Worm (Caenorhabditis elegans) whole organism, early embryonic: Measurements from ENCODE around the gene W08E12.4.
"Not testable (repeated sequence)": the region's sequence is repeated elsewhere in the genome, so short reads cannot be mapped to it uniquely, and the experiment has no call there.

Source experiments
- B0310.2 ChIP-seq: sonication (generic microtip); optimal IDR thresholded peaks from 2 replicates; lab custom pipeline; 2016; ENCODE audit warnings: mild to moderate bottlenecking, missing genetic modification characterization, missing compliant biosample characterization
- F13C5.2 ChIP-seq: sonication (generic microtip); optimal IDR thresholded peaks from 2 replicates; lab custom pipeline; 2017; ENCODE audit warnings: mild to moderate bottlenecking, missing genetic modification characterization, inconsistent platforms, missing compliant biosample characterization
- aly-1 ChIP-seq: sonication (generic microtip); optimal IDR thresholded peaks from 2 replicates; lab custom pipeline; 2016; ENCODE audit warnings: missing genetic modification characterization, missing compliant biosample characterization
- ama-1 ChIP-seq: fragments of 150-350 bp; optimal IDR thresholded peaks from 2 replicates; lab custom pipeline; 2014
- ceh-13 ChIP-seq: fragments of 200-800 bp; sonication (Bioruptor generic); optimal IDR thresholded peaks from 2 replicates; lab custom pipeline; 2018; ENCODE audit warnings: mild to moderate bottlenecking, missing genetic modification characterization, missing compliant biosample characterization
- ceh-36 ChIP-seq: sonication (generic microtip); optimal IDR thresholded peaks from 2 replicates; lab custom pipeline; 2016; ENCODE audit warnings: missing genetic modification characterization, inconsistent platforms, missing compliant biosample characterization
- ets-7 ChIP-seq: sonication (generic microtip); optimal IDR thresholded peaks from 2 replicates; lab custom pipeline; 2016; ENCODE audit warnings: missing genotype, missing genetic modification characterization, missing compliant biosample characterization
- flt-1 ChIP-seq: fragments of 200-800 bp; sonication (Bioruptor generic); IDR thresholded peaks from 2 replicates; pipeline ENCODE4 v1.3.6; 2022; ENCODE audit warnings: missing genetic modification characterization, missing compliant biosample characterization
- hmbx-1 ChIP-seq: sonication (generic microtip); optimal IDR thresholded peaks from 2 replicates; lab custom pipeline; 2016; ENCODE audit warnings: mild to moderate bottlenecking, missing genetic modification characterization, missing compliant biosample characterization
- hmg-4 ChIP-seq: fragments of 200-800 bp; sonication (Bioruptor generic); optimal IDR thresholded peaks from 2 replicates; lab custom pipeline; 2018; ENCODE audit warnings: mild to moderate bottlenecking, missing genetic modification characterization, missing compliant biosample characterization
- hnd-1 ChIP-seq: sonication (generic microtip); optimal IDR thresholded peaks from 2 replicates; lab custom pipeline; 2016; ENCODE audit warnings: missing genetic modification characterization, missing compliant biosample characterization
- pes-1 ChIP-seq: fragments of 200-800 bp; sonication (Bioruptor generic); IDR thresholded peaks from 2 replicates; pipeline ENCODE4 v1.3.6; 2022; ENCODE audit warnings: missing genetic modification reagents, missing genetic modification characterization, missing compliant biosample characterization
- scrt-1 ChIP-seq: fragments of 200-800 bp; sonication (Bioruptor generic); IDR thresholded peaks from 2 replicates; pipeline ENCODE4 v1.3.6; 2022; ENCODE audit warnings: missing genetic modification characterization, missing compliant biosample characterization
- sea-1 ChIP-seq: fragments of 200-800 bp; sonication (Bioruptor generic); conservative IDR thresholded peaks from 2 replicates; pipeline ENCODE4 v1.3.6; 2022; ENCODE audit warnings: missing genetic modification characterization, missing compliant biosample characterization
- tbx-11 ChIP-seq: fragments of 200-800 bp; sonication (Bioruptor generic); IDR thresholded peaks from 2 replicates; pipeline ENCODE4 v1.3.6; 2022; ENCODE audit warnings: missing genetic modification characterization, missing compliant biosample characterization
- tbx-37 ChIP-seq: fragments of 200-800 bp; sonication (Bioruptor generic); conservative IDR thresholded peaks from 2 replicates; pipeline ENCODE4 v1.3.6; 2022; ENCODE audit warnings: missing genetic modification reagents, missing genetic modification characterization, missing compliant biosample characterization
- tra-4 ChIP-seq: sonication (generic microtip); optimal IDR thresholded peaks from 2 replicates; lab custom pipeline; 2017; ENCODE audit warnings: missing genetic modification characterization, missing compliant biosample characterization

The W08E12.4 gene

ce11 chrIV:3296578-3297549 lies 5.3 kb upstream of the W08E12.4 start:
- no peak for TF ChIP-seq hmg-4 (GFP tag; lab: Kevin White, UChicago)

- TF ChIP-seq ets-7 (tag; lab: Kevin White, UChicago) (no peak), flt-1 (GFP tag; lab: Robert Waterston, UW) (no peak), pes-1 (no peak), aly-1 (no peak), ceh-36 (tag; lab: Kevin White, UChicago) (no peak)
Measured at ce11 chrIV:3298300-3298699, 3.9 kb upstream of the W08E12.4 start, which contains the start of gene W08E12.6. Gene W08E12.6 (plus strand): TSS chrIV:3298600.

- TF ChIP-seq ceh-36 (tag; lab: Kevin White, UChicago) = no peak
- 0 out of 2 replicates have a peak, but pooled peaks have one; percentile 29 for TF ChIP-seq sea-1
Measured at ce11 chrIV:3299229-3299628, 2.9 kb upstream of the W08E12.4 start.

ce11 chrIV:3300492-3300891 lies 1.7 kb upstream of the W08E12.4 start, which contains the start of gene W08E12.5:
Gene W08E12.5 (plus strand): TSS chrIV:3300792.
- TF ChIP-seq ceh-13 (no peak), ama-1 (lab: Kevin White, UChicago) (no peak), hnd-1 (no peak), ets-7 (tag; lab: Kevin White, UChicago) (no peak), pes-1 (no peak), tbx-37 (GFP tag; lab: Robert Waterston, UW) (no peak), B0310.2 (tag; lab: Kevin White, UChicago) (no peak), aly-1 (no peak), hmg-4 (GFP tag; lab: Kevin White, UChicago) (no peak), ceh-36 (tag; lab: Kevin White, UChicago) (no peak), flt-1 (GFP tag; lab: Robert Waterston, UW) (no peak), tra-4 (no peak), tbx-11 (GFP tag; lab: Robert Waterston, UW) (no peak), hmbx-1 (tag; lab: Kevin White, UChicago) (no peak), F13C5.2 (tag; lab: Kevin White, UChicago) (no peak), sea-1 (no peak), scrt-1 (GFP tag; lab: Robert Waterston, UW) (no peak)

- TF ChIP-seq sea-1; ceh-13; ceh-36 (tag; lab: Kevin White, UChicago): not testable (repeated sequence)
Measured at ce11 chrIV:3303690-3304089, 1.5 kb downstream of the W08E12.4 start, which contains the start of gene idpp-12. Gene idpp-12 (plus strand): TSS chrIV:3303990.

ce11 chrIV:3305575-3305974 lies 3.4 kb downstream of the W08E12.4 start, which contains the start of gene W08E12.2:
Gene W08E12.2 (plus strand): TSS chrIV:3305875.
- no peak for TF ChIP-seq aly-1

ce11 chrIV:3307463-3307862 lies 5.3 kb downstream of the W08E12.4 start, which contains the start of gene W08E12.9:
Gene W08E12.9 (minus strand): TSS chrIV:3307563.
- TF ChIP-seq hmg-4 (GFP tag; lab: Kevin White, UChicago) (no peak), ceh-13 (no peak), hmbx-1 (tag; lab: Kevin White, UChicago) (no peak), tra-4 (no peak), pes-1 (no peak), ets-7 (tag; lab: Kevin White, UChicago) (no peak), tbx-11 (GFP tag; lab: Robert Waterston, UW) (no peak), flt-1 (GFP tag; lab: Robert Waterston, UW) (no peak), aly-1 (no peak), sea-1 (no peak), F13C5.2 (tag; lab: Kevin White, UChicago) (no peak), B0310.2 (tag; lab: Kevin White, UChicago) (no peak), hnd-1 (no peak), tbx-37 (GFP tag; lab: Robert Waterston, UW) (no peak), scrt-1 (GFP tag; lab: Robert Waterston, UW) (no peak), ama-1 (lab: Kevin White, UChicago) (no peak), ceh-36 (tag; lab: Kevin White, UChicago) (no peak)

ce11 chrIV:3308885-3309284 lies 6.7 kb downstream of the W08E12.4 start:
- TF ChIP-seq tra-4 (no peak), hmbx-1 (tag; lab: Kevin White, UChicago) (no peak), ceh-36 (tag; lab: Kevin White, UChicago) (no peak), pes-1 (no peak), sea-1 (no peak), ceh-13 (no peak), F13C5.2 (tag; lab: Kevin White, UChicago) (no peak), flt-1 (GFP tag; lab: Robert Waterston, UW) (no peak), tbx-11 (GFP tag; lab: Robert Waterston, UW) (no peak), scrt-1 (GFP tag; lab: Robert Waterston, UW) (no peak), ama-1 (lab: Kevin White, UChicago) (no peak), hmg-4 (GFP tag; lab: Kevin White, UChicago) (no peak)
